Worm (Caenorhabditis elegans) whole organism, L1 larva: ENCODE data around the gene math-37.

Source experiments
- ama-1 ChIP-seq: fragments of 150-350 bp; optimal IDR thresholded peaks from 2 replicates; lab custom pipeline; 2014
- dpl-1 ChIP-seq, 3 experiments: fragments of 150-350 bp in 2 of 3; sonication (generic microtip) in 1 of 3; optimal IDR thresholded peaks; 2 replicates each; lab custom pipeline; 2014 to 2017; ENCODE audit warnings: missing biosample characterization in 3 of 3, missing genetic modification characterization in 3 of 3, missing genetic modification reagents in 3 of 3
- egl-27 ChIP-seq, 2 experiments: fragments of 150-350 bp in 1 of 2; sonication (generic microtip); optimal IDR thresholded peaks; 3 replicates each; lab custom pipeline; 2017 to 2018; ENCODE audit warnings: missing biosample characterization in 2 of 2, missing genetic modification characterization in 2 of 2, missing genetic modification reagents in 2 of 2
- elt-2 ChIP-seq: sonication (generic microtip); optimal IDR thresholded peaks from 2 replicates; lab custom pipeline; 2016; ENCODE audit warnings: missing genetic modification characterization, mild to moderate bottlenecking, inconsistent platforms, missing compliant biosample characterization, missing genetic modification reagents
- lsy-2 ChIP-seq, 2 experiments: fragments of 150-350 bp; optimal IDR thresholded peaks; 2 replicates each; lab custom pipeline; 2014; ENCODE audit warnings: missing biosample characterization in 2 of 2, missing genetic modification characterization in 2 of 2

- TF ChIP-seq egl-27 (tag; optimal IDR thresholded peaks at IDR 0.05; lab: Kevin White, UChicago) (no peak), ama-1 (lab: Kevin White, UChicago) (no peak), elt-2 (tag; lab: Kevin White, UChicago) (peak; percentile 38), dpl-1 (GFP tag; optimal IDR thresholded peaks at IDR 0.05; lab: Kevin White, UChicago) (no peak), lsy-2 (tag; optimal IDR thresholded peaks at IDR 0.05; lab: Kevin White, UChicago) (no peak)
Measured at ce11 chrII:2152455-2152854, 30.5 kb upstream of the math-37 start.
